Worm (Caenorhabditis elegans): ENCODE results near the gene Y43F8C.17.

Y43F8C.17 gene

DNA sequence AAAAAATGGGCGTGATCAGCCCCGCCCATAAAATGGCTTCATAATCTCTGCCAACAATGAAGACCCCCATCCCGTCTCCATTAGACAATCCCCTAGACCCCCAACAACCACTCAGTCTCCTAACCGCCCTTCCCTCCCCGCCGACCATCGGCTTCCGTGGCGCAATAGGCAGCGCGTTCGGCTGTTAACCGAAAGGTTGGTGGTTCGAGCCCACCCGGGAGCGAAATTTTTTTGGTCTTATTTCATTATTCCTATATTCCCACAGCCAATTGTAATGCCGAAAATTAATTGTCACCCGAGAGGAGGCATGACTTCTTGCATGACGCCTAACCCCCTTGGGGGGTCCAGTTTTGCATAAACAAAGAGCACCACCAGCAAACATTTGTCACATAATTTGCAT lies 6.9 kb downstream of the Y43F8C.17 start:
- TF ChIP-seq lin-1 (GFP tag; IDR thresholded peaks at IDR 0.05) (0 out of 2 replicates have a peak, but pooled peaks have one; percentile 20), F49E8.2 (tag; optimal IDR thresholded peaks at IDR 0.05; ENCODE audit: borderline replicate concordance) (no peak), hmg-1.1 (GFP tag; IDR thresholded peaks at IDR 0.05) (peak; percentile 67), jun-1 (tag; optimal IDR thresholded peaks at IDR 0.05) (no peak), T26A8.4 (GFP tag; IDR thresholded peaks at IDR 0.05) (no peak), dmd-6 (GFP tag; IDR thresholded peaks at IDR 0.05) (peak; percentile 52), daf-16 (GFP tag; optimal IDR thresholded peaks at IDR 0.05) (peak in 1 of 2 experiments; percentile 9), daf-16 (tag; optimal IDR thresholded peaks at IDR 0.05) (no peak), vab-7 (GFP tag; IDR thresholded peaks at IDR 0.05) (0 out of 2 replicates have a peak, but pooled peaks have one; percentile 44), nhr-77 (tag; optimal IDR thresholded peaks at IDR 0.05) (no peak), dmd-9 (GFP tag; IDR thresholded peaks at IDR 0.05) (0 out of 2 replicates have a peak, but pooled peaks have one; percentile 42), pha-4 (GFP tag; IDR thresholded peaks at IDR 0.05) (peak; percentile 45; the same call in 1 of the 2 replicates), pha-4 (tag; optimal IDR thresholded peaks at IDR 0.05) (no peak), lin-29 (GFP tag; IDR thresholded peaks at IDR 0.05) (0 out of 2 replicates have a peak, but pooled peaks have one; percentile 31), saeg-2 (GFP tag; IDR thresholded peaks at IDR 0.05) (0 out of 2 replicates have a peak, but pooled peaks have one; percentile 56), ctbp-1 (GFP tag; IDR thresholded peaks at IDR 0.05) (peak; percentile 16; the same call in 1 of the 2 replicates), lim-7 (GFP tag; IDR thresholded peaks at IDR 0.05) (peak; percentile 73), Y5F2A.4 (GFP tag; optimal IDR thresholded peaks at IDR 0.05) (peak; percentile 35), unc-62 (GFP tag; optimal IDR thresholded peaks at IDR 0.05 in 1 of 2) (peak in 1 of 2 experiments; percentile 83), unc-62 (tag; optimal IDR thresholded peaks at IDR 0.05) (no peak), nhr-42 (GFP tag; IDR thresholded peaks at IDR 0.05) (0 out of 2 replicates have a peak, but pooled peaks have one; percentile 51), snpc-1.2 (GFP tag; IDR thresholded peaks at IDR 0.05) (0 out of 2 replicates have a peak, but pooled peaks have one; percentile 39), hlh-11 (tag; optimal IDR thresholded peaks at IDR 0.05) (peak; percentile 27), tra-1 (GFP tag; IDR thresholded peaks at IDR 0.05) (peak; percentile 43; the same call in 1 of the 2 replicates), nhr-6 (tag; optimal IDR thresholded peaks at IDR 0.05) (peak; percentile 1), rbr-2 (tag; optimal IDR thresholded peaks at IDR 0.05) (no peak), F26F4.8 (GFP tag; conservative IDR thresholded peaks at IDR 0.05) (0 out of 2 replicates have a peak, but pooled peaks have one; percentile 39), lin-38 (GFP tag; IDR thresholded peaks at IDR 0.05) (peak; percentile 47), daf-12 (tag; optimal IDR thresholded peaks at IDR 0.05) (no peak), aha-1 (tag) (peak; percentile 43), F44E2.7 (GFP tag; IDR thresholded peaks at IDR 0.05) (0 out of 2 replicates have a peak, but pooled peaks have one; percentile 40), D1046.2 (GFP tag; IDR thresholded peaks at IDR 0.05) (peak; percentile 69; the same call in 1 of the 2 replicates), set-16 (GFP tag; IDR thresholded peaks at IDR 0.05) (peak; percentile 64), ztf-11 (tag; optimal IDR thresholded peaks at IDR 0.05) (no peak), egl-43 (GFP tag; IDR thresholded peaks at IDR 0.05) (peak; percentile 87)

DNA sequence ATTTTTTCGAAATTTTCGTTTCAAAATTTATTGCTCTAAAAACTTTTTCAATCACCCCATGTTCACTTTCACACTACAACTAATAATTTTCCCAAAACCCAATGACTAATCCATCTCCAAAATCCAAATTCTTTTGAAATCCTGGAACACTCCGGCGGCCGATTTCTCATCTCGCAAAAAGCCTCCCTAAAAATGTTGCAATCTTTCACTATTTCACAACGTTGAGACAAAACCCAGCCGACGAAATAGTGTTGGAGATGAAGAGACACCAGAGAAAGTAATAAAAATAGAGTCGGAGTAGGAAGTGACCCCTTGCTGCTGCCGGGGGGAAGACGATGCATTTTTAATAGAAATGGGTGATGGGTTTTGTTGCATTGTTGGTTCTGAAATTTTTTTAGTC lies 8.6 kb downstream of the Y43F8C.17 start:
- peak; percentile 75 for TF ChIP-seq aha-1 (tag)
- no peak for TF ChIP-seq lin-1 (GFP tag; IDR thresholded peaks at IDR 0.05)
- TF ChIP-seq nhr-41 (GFP tag; IDR thresholded peaks at IDR 0.05), result no peak

DNA sequence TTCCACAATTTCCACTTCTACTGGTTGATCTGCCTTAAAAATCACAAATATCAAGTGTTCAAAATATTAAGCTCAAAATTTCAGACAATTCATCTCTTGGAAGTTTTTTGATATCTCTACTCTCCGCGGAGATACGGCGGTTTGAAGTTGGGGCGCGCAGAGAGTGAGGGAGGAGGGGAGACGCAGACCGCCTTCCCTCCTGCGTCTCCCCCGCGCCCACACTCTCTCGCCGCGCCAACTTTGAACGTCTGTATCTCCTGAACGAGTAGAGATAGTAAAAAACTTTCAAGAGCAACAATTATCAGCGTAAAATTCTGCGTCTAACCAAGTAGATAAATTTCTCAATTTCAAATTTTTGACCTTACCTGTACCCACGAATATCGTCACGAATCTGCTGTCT lies 12.0 kb downstream of the Y43F8C.17 start:
- TF ChIP-seq nhr-11 (tag; optimal IDR thresholded peaks at IDR 0.05) (no peak), lin-39 (tag; optimal IDR thresholded peaks at IDR 0.05) (no peak), nhr-48 (tag; optimal IDR thresholded peaks at IDR 0.05) (no peak), set-16 (GFP tag; IDR thresholded peaks at IDR 0.05) (peak; percentile 75), lin-13 (GFP tag; optimal IDR thresholded peaks at IDR 0.05) (peak; percentile 9)

Data from whole organism, L4 larva.